Worm (Caenorhabditis elegans) whole organism, midembryonic: ENCODE data around the gene ZK1193.2.

Experiments used
- T22C8.4 ChIP-seq: fragments of 200-800 bp; sonication (Bioruptor generic); IDR thresholded peaks from 2 replicates; pipeline ENCODE4 v1.3.6; 2022; ENCODE audit warnings: missing genetic modification characterization, missing compliant biosample characterization
- cog-1 ChIP-seq: sonication (generic microtip); optimal IDR thresholded peaks from 2 replicates; lab custom pipeline; 2016; ENCODE audit warnings: missing genetic modification characterization, missing compliant biosample characterization
- flt-1 ChIP-seq: fragments of 200-800 bp; sonication (Bioruptor generic); IDR thresholded peaks from 2 replicates; pipeline ENCODE4 v1.3.6; 2022; ENCODE audit warnings: missing genetic modification characterization, missing compliant biosample characterization
- klf-2 ChIP-seq: fragments of 200-800 bp; sonication (Bioruptor generic); conservative IDR thresholded peaks from 2 replicates; pipeline ENCODE4 v1.3.6; 2022; ENCODE audit warnings: missing genetic modification reagents, missing genetic modification characterization, missing compliant biosample characterization
- med-1 ChIP-seq: sonication (generic microtip); optimal IDR thresholded peaks from 2 replicates; lab custom pipeline; 2017; ENCODE audit warnings: missing genetic modification characterization, mild to moderate bottlenecking, missing compliant biosample characterization, antibody characterized with exemption, missing genetic modification reagents; ENCODE audit not compliant: insufficient read depth
- ref-1 ChIP-seq: fragments of 200-800 bp; sonication (Bioruptor generic); conservative IDR thresholded peaks from 2 replicates; pipeline ENCODE4 v1.3.6; 2022; ENCODE audit warnings: missing genetic modification reagents, missing genetic modification characterization, missing compliant biosample characterization
- tab-1 ChIP-seq: fragments of 200-800 bp; sonication (Bioruptor generic); IDR thresholded peaks from 2 replicates; pipeline ENCODE4 v1.3.6; 2022; ENCODE audit warnings: missing genetic modification characterization, missing compliant biosample characterization
- ztf-29 ChIP-seq: fragments of 200-800 bp; sonication (Bioruptor generic); IDR thresholded peaks from 2 replicates; pipeline ENCODE4 v1.3.6; 2022; ENCODE audit warnings: missing genetic modification reagents, missing genetic modification characterization, missing compliant biosample characterization

DNA sequence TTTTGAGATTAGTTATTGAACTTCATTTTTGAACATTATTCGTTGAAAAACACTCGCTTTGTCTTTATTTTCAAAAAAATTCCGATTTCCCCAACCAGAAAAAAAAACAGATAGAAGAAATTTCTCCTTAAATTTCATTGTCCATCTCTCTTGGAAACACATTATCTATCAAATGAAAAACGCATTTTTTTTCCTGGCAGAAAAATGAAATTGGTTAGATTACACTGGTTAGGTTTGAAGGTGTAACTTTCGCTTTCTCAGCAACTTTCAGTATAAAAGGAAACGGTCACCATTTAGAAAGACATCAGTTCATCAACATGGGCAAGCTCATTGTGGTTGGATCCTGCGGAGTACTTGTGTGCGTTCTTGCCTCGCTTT, 4.0 kb downstream of the ZK1193.2 start, which contains the start of gene col-19:
- TF ChIP-seq T22C8.4 (GFP tag; lab: Robert Waterston, UW) (no peak), flt-1 (no peak), ztf-29 (no peak), cog-1 (tag; lab: Kevin White, UChicago) (no peak), med-1 (GFP tag; lab: Kevin White, UChicago) (no peak), klf-2 (no peak), tab-1 (GFP tag; lab: Robert Waterston, UW) (no peak), ref-1 (GFP tag; lab: Robert Waterston, UW) (no peak)
